Fruit fly (Drosophila melanogaster): Measurements from ENCODE around the gene CG17803.

DNA sequence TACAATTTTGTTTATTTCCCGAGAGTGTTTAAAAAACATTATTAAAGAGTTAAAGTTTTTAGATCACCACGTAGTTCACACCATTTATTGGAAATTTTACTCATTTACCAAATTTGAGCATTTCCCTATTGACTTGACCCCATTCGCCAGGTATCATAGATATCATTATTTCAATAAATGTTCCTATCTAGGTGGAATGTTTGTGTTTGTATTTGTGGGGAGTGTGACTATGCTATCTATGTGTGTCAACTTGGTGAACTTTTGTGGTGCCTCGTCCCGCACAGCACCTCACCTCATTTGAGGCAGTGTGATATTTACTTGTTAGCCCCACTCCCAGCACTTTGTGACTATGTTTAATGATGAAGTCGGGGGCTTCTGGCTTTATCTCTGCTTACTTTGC lies 27.3 kb upstream of the CG17803 start:
- TF ChIP-seq insv (optimal IDR thresholded peaks at IDR 0.05) (no peak), ttk (optimal IDR thresholded peaks at IDR 0.05) (no peak), Sin3A (optimal IDR thresholded peaks at IDR 0.05) (no peak), Myc (optimal IDR thresholded peaks at IDR 0.05) (no peak)

Measured in Kc167 (cell line).